Worm (Caenorhabditis elegans) whole organism, L2 larva: ENCODE measurements around the gene sra-8.

Experiments used
- R02D3.7 ChIP-seq: fragments of 150-350 bp; optimal IDR thresholded peaks from 2 replicates; lab custom pipeline; 2014; ENCODE audit warnings: missing biosample characterization, missing genetic modification characterization
- ama-1 ChIP-seq: fragments of 150-350 bp; optimal IDR thresholded peaks from 2 replicates; lab custom pipeline; 2018; ENCODE audit warnings: inconsistent platforms
- blmp-1 ChIP-seq: sonication (generic microtip); optimal IDR thresholded peaks from 2 replicates; lab custom pipeline; 2017; ENCODE audit warnings: missing genetic modification characterization, mild to moderate bottlenecking, missing compliant biosample characterization, antibody characterized with exemption, moderate library complexity; ENCODE audit not compliant: insufficient read depth
- lsy-2 ChIP-seq, 2 experiments: fragments of 150-350 bp in 1 of 2; sonication (generic microtip) in 1 of 2; optimal IDR thresholded peaks; 2 replicates each; lab custom pipeline; 2014 to 2017; ENCODE audit warnings: missing biosample characterization in 2 of 2, missing genetic modification characterization in 2 of 2
- nhr-237 ChIP-seq: fragments of 150-350 bp; optimal IDR thresholded peaks from 2 replicates; lab custom pipeline; 2014; ENCODE audit warnings: missing biosample characterization, missing genetic modification characterization
- nhr-6 ChIP-seq: fragments of 150-350 bp; optimal IDR thresholded peaks from 2 replicates; lab custom pipeline; 2014; ENCODE audit warnings: missing biosample characterization, missing genetic modification characterization
- snpc-4 ChIP-seq: fragments of 150-350 bp; optimal IDR thresholded peaks from 2 replicates; lab custom pipeline; 2014; ENCODE audit warnings: missing biosample characterization, missing genetic modification characterization
- ztf-11 ChIP-seq: sonication (generic microtip); optimal IDR thresholded peaks from 2 replicates; lab custom pipeline; 2017; ENCODE audit warnings: missing biosample characterization, missing genetic modification characterization

- TF ChIP-seq blmp-1 (no peak), R02D3.7 (no peak), ama-1 (no peak), nhr-237 (tag; lab: Kevin White, UChicago) (no peak), snpc-4 (tag; lab: Kevin White, UChicago) (no peak), lsy-2 (tag; optimal IDR thresholded peaks at IDR 0.05; lab: Kevin White, UChicago) (no peak), ztf-11 (tag; lab: Kevin White, UChicago) (no peak), nhr-6 (tag; lab: Kevin White, UChicago) (no peak)
Measured at ce11 chrII:9574406-9574805, 36.9 kb downstream of the sra-8 start.
